Worm (Caenorhabditis elegans): Measurements from ENCODE around the gene lam-2.

- TF ChIP-seq pha-4 (tag; optimal IDR thresholded peaks at IDR 0.05) (no peak), nhr-28 (tag; optimal IDR thresholded peaks at IDR 0.05) (no peak), lsy-2 (tag; optimal IDR thresholded peaks at IDR 0.05) (no peak), lin-13 (tag; optimal IDR thresholded peaks at IDR 0.05) (no peak), mep-1 (tag; optimal IDR thresholded peaks at IDR 0.05) (no peak), blmp-1 (tag; optimal IDR thresholded peaks at IDR 0.05) (no peak), unc-39 (tag; optimal IDR thresholded peaks at IDR 0.05) (no peak), unc-120 (tag; optimal IDR thresholded peaks at IDR 0.05; ENCODE audit: poor library complexity, severe bottlenecking) (no peak), nhr-237 (tag; optimal IDR thresholded peaks at IDR 0.05) (no peak), elt-3 (tag; optimal IDR thresholded peaks at IDR 0.05) (no peak), ces-1 (GFP tag; optimal IDR thresholded peaks at IDR 0.05) (no peak)
Observed at ce11 chrX:7124044-7124443, 27.0 kb downstream of the lam-2 start.

Measured in whole organism, mixed stage, embryonic.